Worm (Caenorhabditis elegans) whole organism, L3 larva: ENCODE measurements around the gene srz-58.

Source experiments
- R02D3.7 ChIP-seq: fragments of 150-350 bp; optimal IDR thresholded peaks from 2 replicates; lab custom pipeline; 2014; ENCODE audit warnings: missing biosample characterization, missing genetic modification characterization
- aly-2 ChIP-seq: fragments of 150-350 bp; optimal IDR thresholded peaks from 2 replicates; lab custom pipeline; 2014; ENCODE audit warnings: missing biosample characterization, missing genetic modification characterization
- ama-1 ChIP-seq: fragments of 150-350 bp; optimal IDR thresholded peaks from 2 replicates; lab custom pipeline; 2018
- ceh-82 ChIP-seq: fragments of 150-350 bp; optimal IDR thresholded peaks from 2 replicates; lab custom pipeline; 2014; ENCODE audit warnings: missing biosample characterization, missing genetic modification characterization
- ceh-9 ChIP-seq: sonication (generic microtip); optimal IDR thresholded peaks from 2 replicates; lab custom pipeline; 2018; ENCODE audit warnings: missing biosample characterization, missing genetic modification characterization
- daf-12 ChIP-seq: fragments of 150-350 bp; optimal IDR thresholded peaks from 2 replicates; lab custom pipeline; 2014; ENCODE audit warnings: missing biosample characterization, missing genetic modification reagents, missing genetic modification characterization
- egl-27 ChIP-seq: sonication (generic microtip); optimal IDR thresholded peaks from 4 replicates; lab custom pipeline; 2017; ENCODE audit warnings: missing biosample characterization, missing genetic modification reagents, missing genetic modification characterization
- egl-5 ChIP-seq: fragments of 150-350 bp; optimal IDR thresholded peaks from 2 replicates; lab custom pipeline; 2017; ENCODE audit warnings: missing biosample characterization, missing genetic modification reagents, missing genetic modification characterization, inconsistent platforms
- elt-1 ChIP-seq: fragments of 150-350 bp; optimal IDR thresholded peaks from 2 replicates; lab custom pipeline; 2014; ENCODE audit warnings: missing biosample characterization, missing genetic modification characterization
- elt-2 ChIP-seq: sonication (generic microtip); optimal IDR thresholded peaks from 2 replicates; lab custom pipeline; 2016; ENCODE audit warnings: missing genetic modification reagents, mild to moderate bottlenecking, missing genetic modification characterization, missing compliant biosample characterization
- eor-1 ChIP-seq, 2 experiments: fragments of 150-350 bp; optimal IDR thresholded peaks; 2 replicates each; lab custom pipeline; 2014 to 2018; ENCODE audit warnings: missing biosample characterization in 2 of 2, missing genetic modification characterization in 2 of 2
- fkh-2 ChIP-seq: fragments of 150-350 bp; optimal IDR thresholded peaks from 2 replicates; lab custom pipeline; 2014; ENCODE audit warnings: missing biosample characterization, missing genetic modification reagents, missing genetic modification characterization
- fos-1 ChIP-seq: fragments of 150-350 bp; optimal IDR thresholded peaks from 2 replicates; lab custom pipeline; 2014; ENCODE audit warnings: missing biosample characterization, missing genetic modification characterization
- hmg-11 ChIP-seq: sonication (generic microtip); optimal IDR thresholded peaks from 2 replicates; lab custom pipeline; 2016; ENCODE audit warnings: missing genetic modification characterization, missing compliant biosample characterization
- lin-15B ChIP-seq: fragments of 150-350 bp; optimal IDR thresholded peaks from 2 replicates; lab custom pipeline; 2014; ENCODE audit warnings: missing biosample characterization, missing genetic modification characterization
- lin-39 ChIP-seq: fragments of 150-350 bp; optimal IDR thresholded peaks from 2 replicates; lab custom pipeline; 2018; ENCODE audit warnings: missing biosample characterization, missing genetic modification reagents, missing genetic modification characterization
- lsy-12 ChIP-seq: sonication (generic microtip); optimal IDR thresholded peaks from 2 replicates; lab custom pipeline; 2016; ENCODE audit warnings: mild to moderate bottlenecking, missing genetic modification characterization, missing compliant biosample characterization
- mdl-1 ChIP-seq: fragments of 150-350 bp; optimal IDR thresholded peaks from 2 replicates; lab custom pipeline; 2014; ENCODE audit warnings: missing biosample characterization, missing genetic modification characterization
- nhr-12 ChIP-seq: fragments of 150-350 bp; optimal IDR thresholded peaks from 2 replicates; lab custom pipeline; 2014; ENCODE audit warnings: missing biosample characterization, missing genetic modification characterization
- nhr-23 ChIP-seq: fragments of 150-350 bp; optimal IDR thresholded peaks from 2 replicates; lab custom pipeline; 2014; ENCODE audit warnings: missing biosample characterization, missing genetic modification reagents, missing genetic modification characterization
- nhr-237 ChIP-seq: fragments of 150-350 bp; optimal IDR thresholded peaks from 2 replicates; lab custom pipeline; 2014; ENCODE audit warnings: missing biosample characterization, missing genetic modification characterization
- nhr-25 ChIP-seq: sonication (generic microtip); optimal IDR thresholded peaks from 2 replicates; lab custom pipeline; 2017; ENCODE audit warnings: missing biosample characterization, missing genetic modification characterization
- nhr-28 ChIP-seq: fragments of 150-350 bp; optimal IDR thresholded peaks from 2 replicates; lab custom pipeline; 2014; ENCODE audit warnings: missing biosample characterization, missing genetic modification characterization
- nhr-43 ChIP-seq: sonication (generic microtip); optimal IDR thresholded peaks from 2 replicates; lab custom pipeline; 2016; ENCODE audit warnings: mild to moderate bottlenecking, missing genetic modification characterization, missing compliant biosample characterization; ENCODE audit not compliant: poor library complexity, severe bottlenecking
- nhr-67 ChIP-seq: fragments of 150-350 bp; optimal IDR thresholded peaks from 2 replicates; lab custom pipeline; 2014; ENCODE audit warnings: missing biosample characterization, missing genetic modification characterization
- pha-4 ChIP-seq: fragments of 150-350 bp; optimal IDR thresholded peaks from 2 replicates; lab custom pipeline; 2014; ENCODE audit warnings: missing biosample characterization, missing genetic modification reagents, missing genetic modification characterization
- pqm-1 ChIP-seq: fragments of 150-350 bp; optimal IDR thresholded peaks from 2 replicates; lab custom pipeline; 2017; ENCODE audit warnings: missing biosample characterization, missing genetic modification characterization, inconsistent platforms
- sea-2 ChIP-seq: fragments of 150-350 bp; sonication (generic microtip); optimal IDR thresholded peaks from 4 replicates; lab custom pipeline; 2014; ENCODE audit warnings: missing biosample characterization, missing genetic modification reagents, missing genetic modification characterization
- snpc-4 ChIP-seq: fragments of 150-350 bp; optimal IDR thresholded peaks from 2 replicates; lab custom pipeline; 2014; ENCODE audit warnings: missing biosample characterization, missing genetic modification characterization
- tbx-2 ChIP-seq: sonication (generic microtip); optimal IDR thresholded peaks from 2 replicates; lab custom pipeline; 2016; ENCODE audit warnings: mild to moderate bottlenecking, missing genetic modification characterization, missing compliant biosample characterization
- unc-39 ChIP-seq: sonication (generic microtip); optimal IDR thresholded peaks from 4 replicates; lab custom pipeline; 2017; ENCODE audit warnings: missing biosample characterization, missing genetic modification characterization
- unc-62 ChIP-seq: fragments of 150-350 bp; sonication (generic microtip); optimal IDR thresholded peaks from 4 replicates; lab custom pipeline; 2014; ENCODE audit warnings: missing biosample characterization, missing genetic modification reagents, missing genetic modification characterization
- zag-1 ChIP-seq: fragments of 150-350 bp; optimal IDR thresholded peaks from 2 replicates; lab custom pipeline; 2014; ENCODE audit warnings: missing biosample characterization, missing genetic modification characterization
- ztf-11 ChIP-seq: fragments of 150-350 bp; optimal IDR thresholded peaks from 2 replicates; lab custom pipeline; 2014; ENCODE audit warnings: missing biosample characterization, missing genetic modification characterization
- ztf-4 ChIP-seq: fragments of 150-350 bp; optimal IDR thresholded peaks from 2 replicates; lab custom pipeline; 2014; ENCODE audit warnings: missing biosample characterization, missing genetic modification characterization

Gene srz-58

DNA sequence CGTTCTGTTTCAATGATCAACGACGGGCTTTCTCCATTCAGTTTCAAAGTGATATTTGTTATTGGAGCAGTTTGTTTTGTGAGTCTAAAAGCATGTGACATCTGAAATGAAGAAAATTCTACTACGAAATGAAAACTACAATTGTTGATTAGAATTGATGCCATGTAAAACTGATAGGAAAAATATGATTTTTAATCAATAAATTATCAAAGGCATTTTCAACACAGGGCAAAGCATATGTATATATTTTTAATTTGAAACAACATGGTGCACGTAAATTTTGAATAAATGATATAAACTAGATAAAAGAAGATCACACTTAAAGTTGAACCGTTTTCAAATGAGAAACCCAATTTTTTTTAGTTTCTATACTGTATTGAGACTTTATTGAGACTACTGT, 16.6 kb upstream of the srz-58 start, which contains the start of gene K10G4.5:
K10G4.5 (minus strand) TSS at position 101 of the 400 bp plus-strand sequence.
- TF ChIP-seq nhr-12 (no peak), zag-1 (no peak), nhr-237 (tag; lab: Kevin White, UChicago) (no peak), elt-2 (tag; lab: Kevin White, UChicago) (peak; percentile 10), ztf-4 (tag; lab: Kevin White, UChicago) (no peak), nhr-67 (no peak), unc-39 (tag; lab: Kevin White, UChicago) (no peak), egl-5 (tag; lab: Kevin White, UChicago) (no peak)

- TF ChIP-seq nhr-28, result no peak
- no peak for TF ChIP-seq nhr-23 (tag; lab: Kevin White, UChicago)
- TF ChIP-seq nhr-12, result no peak
- no peak for TF ChIP-seq fkh-2 (tag; lab: Kevin White, UChicago)
- no peak for TF ChIP-seq R02D3.7 (tag; lab: Kevin White, UChicago)
- no peak for TF ChIP-seq ceh-82 (tag; lab: Kevin White, UChicago)
- no peak for TF ChIP-seq nhr-43
- TF ChIP-seq elt-1 (tag; lab: Kevin White, UChicago), result no peak
- no peak for TF ChIP-seq lin-39 (tag; lab: Kevin White, UChicago)
- TF ChIP-seq mdl-1 (tag; lab: Kevin White, UChicago), result no peak
- no peak for TF ChIP-seq unc-62 (GFP tag; lab: Kevin White, UChicago)
- no peak for TF ChIP-seq daf-12
- TF ChIP-seq ztf-11, result no peak
- no peak for TF ChIP-seq ama-1
- TF ChIP-seq lin-15B, result no peak
Measured at ce11 chrV:17302754-17303153, 15.2 kb upstream of the srz-58 start, which contains the start of gene sri-70. sri-70 (plus strand) TSS chrV:17303054.

DNA sequence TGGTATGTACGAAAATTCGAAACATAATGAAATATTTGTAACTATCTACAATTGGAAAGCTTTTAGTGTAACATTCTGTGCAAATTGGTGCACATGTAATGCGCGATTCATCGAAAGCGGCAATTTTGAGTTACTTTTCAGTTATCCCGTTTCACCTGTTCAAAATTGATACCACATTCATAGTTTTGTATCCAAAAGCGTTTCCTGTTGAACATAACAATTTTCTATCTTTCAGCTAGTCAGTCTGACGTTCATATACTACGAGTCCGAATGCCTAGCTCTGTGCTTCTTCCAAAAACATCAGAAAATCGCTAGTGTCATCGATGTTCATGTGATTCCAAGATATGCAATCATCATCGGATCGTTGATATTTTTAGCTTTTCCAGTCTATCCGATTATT, 14.6 kb upstream of the srz-58 start:
- TF ChIP-seq lin-15B (no peak), egl-27 (no peak), snpc-4 (tag; lab: Kevin White, UChicago) (no peak), lsy-12 (tag; lab: Kevin White, UChicago) (no peak), sea-2 (no peak), eor-1 (tag; optimal IDR thresholded peaks at IDR 0.05; lab: Kevin White, UChicago) (no peak), fos-1 (no peak), ceh-9 (tag; lab: Kevin White, UChicago) (no peak), ztf-11 (no peak), aly-2 (no peak), nhr-23 (tag; lab: Kevin White, UChicago) (no peak)
- TF ChIP-seq, all 47 proteins: peak for 0

- TF ChIP-seq nhr-23 (tag; lab: Kevin White, UChicago), result no peak
Measured at ce11 chrV:17307926-17308325, 10.0 kb upstream of the srz-58 start.

ce11 chrV:17312386-17312785, 5.6 kb upstream of the srz-58 start, which contains the start of gene Y61B8B.3:
Y61B8B.3 (minus strand) TSS chrV:17312486.
- TF ChIP-seq eor-1 (tag; optimal IDR thresholded peaks at IDR 0.05; lab: Kevin White, UChicago), result no peak
- no peak for TF ChIP-seq fkh-2 (tag; lab: Kevin White, UChicago)
- TF ChIP-seq lin-39 (tag; lab: Kevin White, UChicago), result no peak
- no peak for TF ChIP-seq elt-1 (tag; lab: Kevin White, UChicago)
- no peak for TF ChIP-seq hmg-11 (tag; lab: Kevin White, UChicago)
- no peak for TF ChIP-seq pha-4
- no peak for TF ChIP-seq lin-15B
- TF ChIP-seq lsy-12 (tag; lab: Kevin White, UChicago), result no peak
- no peak for TF ChIP-seq pqm-1 (tag; lab: Kevin White, UChicago)

ce11 chrV:17315063-17315462, 2.9 kb upstream of the srz-58 start, which contains the start of gene F31E9.6:
F31E9.6 (minus strand) TSS chrV:17315153.
- no peak for TF ChIP-seq lin-15B
- no peak for TF ChIP-seq tbx-2 (tag; lab: Kevin White, UChicago)
- TF ChIP-seq ztf-11, result no peak
- TF ChIP-seq nhr-23 (tag; lab: Kevin White, UChicago), result no peak
- TF ChIP-seq ceh-9 (tag; lab: Kevin White, UChicago), result no peak
- no peak for TF ChIP-seq nhr-25 (tag; lab: Kevin White, UChicago)
- no peak for TF ChIP-seq lsy-12 (tag; lab: Kevin White, UChicago)
